Fruit fly (Drosophila melanogaster) whole organism, embryonic: ENCODE results near the gene Tsc1.

Experiments
- B-H1 ChIP-seq: fragments of 200-800 bp; sonication (Bioruptor generic); IDR thresholded peaks from 3 replicates; pipeline ENCODE4 v1.3.6; 2022; ENCODE audit warnings: missing biosample characterization, missing genetic modification characterization
- Bteb2 ChIP-seq: fragments of 200-800 bp; sonication (Bioruptor generic); optimal IDR thresholded peaks from 2 replicates; lab custom pipeline; 2016; ENCODE audit warnings: missing biosample characterization, missing genetic modification characterization
- CG10462 ChIP-seq: fragments of 200-800 bp; sonication (Bioruptor generic); optimal IDR thresholded peaks from 2 replicates; lab custom pipeline; 2016; ENCODE audit warnings: missing biosample characterization, missing genetic modification characterization
- CG10959 ChIP-seq: fragments of 200-800 bp; sonication (Bioruptor generic); IDR thresholded peaks from 2 replicates; pipeline ENCODE4 v1.3.6; 2022; ENCODE audit warnings: missing biosample characterization, missing genetic modification characterization
- CG12219 ChIP-seq: fragments of 200-800 bp; sonication (Bioruptor generic); optimal IDR thresholded peaks from 3 replicates; lab custom pipeline; 2018; ENCODE audit warnings: missing biosample characterization, mild to moderate bottlenecking, missing genetic modification characterization
- CG1233 ChIP-seq: fragments of 200-800 bp; sonication (Bioruptor generic); optimal IDR thresholded peaks from 4 replicates; lab custom pipeline; 2018; ENCODE audit warnings: missing biosample characterization, mild to moderate bottlenecking, missing genetic modification characterization
- CG14667 ChIP-seq: fragments of 200-800 bp; sonication (Bioruptor generic); IDR thresholded peaks from 2 replicates; pipeline ENCODE4 v1.3.6; 2022; ENCODE audit warnings: missing biosample characterization, missing genetic modification characterization
- CG14710 ChIP-seq: fragments of 200-800 bp; sonication (Bioruptor generic); optimal IDR thresholded peaks from 3 replicates; lab custom pipeline; 2019; ENCODE audit warnings: missing biosample characterization, mild to moderate bottlenecking, missing genetic modification characterization, moderate library complexity
- CG1602 ChIP-seq: fragments of 200-800 bp; sonication (Bioruptor generic); optimal IDR thresholded peaks from 3 replicates; lab custom pipeline; 2016; ENCODE audit warnings: missing biosample characterization, missing genetic modification characterization
- CG18476 ChIP-seq: fragments of 200-800 bp; sonication (Bioruptor generic); optimal IDR thresholded peaks from 2 replicates; lab custom pipeline; 2016; ENCODE audit warnings: missing biosample characterization, mild to moderate bottlenecking, missing genetic modification characterization
- CG2202 ChIP-seq: fragments of 200-800 bp; sonication (Bioruptor generic); optimal IDR thresholded peaks from 2 replicates; lab custom pipeline; 2018; ENCODE audit warnings: missing biosample characterization, mild to moderate bottlenecking, missing genetic modification characterization
- CG31365 ChIP-seq: fragments of 200-800 bp; sonication (Bioruptor generic); optimal IDR thresholded peaks from 2 replicates; lab custom pipeline; 2018; ENCODE audit warnings: missing biosample characterization, mild to moderate bottlenecking, missing genetic modification characterization
- CG31388 ChIP-seq: fragments of 200-800 bp; sonication (Bioruptor generic); optimal IDR thresholded peaks from 2 replicates; lab custom pipeline; 2016; ENCODE audit warnings: missing biosample characterization, missing genetic modification characterization
- CG34376 ChIP-seq: fragments of 200-800 bp; sonication (Bioruptor generic); optimal IDR thresholded peaks from 2 replicates; lab custom pipeline; 2018; ENCODE audit warnings: missing biosample characterization, mild to moderate bottlenecking, missing genetic modification characterization
- CG34422 ChIP-seq: fragments of 200-800 bp; sonication (Bioruptor generic); IDR thresholded peaks from 3 replicates; pipeline ENCODE4 v1.3.6; 2022; ENCODE audit warnings: missing biosample characterization, missing genetic modification characterization
- CG3838 ChIP-seq: fragments of 200-800 bp; sonication (Bioruptor generic); optimal IDR thresholded peaks from 3 replicates; lab custom pipeline; 2016; ENCODE audit warnings: missing biosample characterization, missing genetic modification characterization
- CG43689 ChIP-seq: fragments of 200-800 bp; sonication (Bioruptor generic); IDR thresholded peaks from 2 replicates; pipeline ENCODE4 v1.3.6; 2022; ENCODE audit warnings: missing biosample characterization, missing genetic modification characterization
- CG4730 ChIP-seq: fragments of 200-800 bp; sonication (Bioruptor generic); IDR thresholded peaks from 2 replicates; pipeline ENCODE4 v1.3.6; 2022; ENCODE audit warnings: missing biosample characterization, missing genetic modification characterization
- CG5180 ChIP-seq: fragments of 200-800 bp; sonication (Bioruptor generic); optimal IDR thresholded peaks from 3 replicates; lab custom pipeline; 2017; ENCODE audit warnings: missing biosample characterization, missing genetic modification characterization, mild to moderate bottlenecking, moderate library complexity, missing genetic modification reagents
- CG7745 ChIP-seq: fragments of 200-800 bp; sonication (Bioruptor generic); optimal IDR thresholded peaks from 2 replicates; lab custom pipeline; 2018; ENCODE audit warnings: missing biosample characterization, mild to moderate bottlenecking, missing genetic modification characterization, moderate library complexity
- CG7928 ChIP-seq: fragments of 200-800 bp; sonication (Bioruptor generic); optimal IDR thresholded peaks from 2 replicates; lab custom pipeline; 2017; ENCODE audit warnings: missing biosample characterization, mild to moderate bottlenecking, missing genetic modification characterization
- CG8089 ChIP-seq: fragments of 200-800 bp; sonication (Bioruptor generic); optimal IDR thresholded peaks from 3 replicates; lab custom pipeline; 2016; ENCODE audit warnings: missing biosample characterization, missing genetic modification characterization
- CG9215 ChIP-seq: fragments of 200-800 bp; sonication (Bioruptor generic); IDR thresholded peaks from 2 replicates; pipeline ENCODE4 v1.3.6; 2022; ENCODE audit warnings: missing biosample characterization, missing genetic modification characterization
- CG9609 ChIP-seq: fragments of 200-800 bp; sonication (Bioruptor generic); optimal IDR thresholded peaks from 3 replicates; lab custom pipeline; 2016; ENCODE audit warnings: missing biosample characterization, missing genetic modification characterization
- CrebB ChIP-seq: fragments of 200-800 bp; sonication (Bioruptor generic); optimal IDR thresholded peaks from 3 replicates; lab custom pipeline; 2018; ENCODE audit warnings: missing biosample characterization, mild to moderate bottlenecking, missing genetic modification characterization
- Dp ChIP-seq: fragments of 200-800 bp; sonication (Bioruptor generic); optimal IDR thresholded peaks from 2 replicates; lab custom pipeline; 2018; ENCODE audit warnings: missing biosample characterization, mild to moderate bottlenecking, missing genetic modification characterization, moderate library complexity
- Dref ChIP-seq: fragments of 200-800 bp; sonication (Bioruptor generic); IDR thresholded peaks from 2 replicates; pipeline ENCODE4 v1.3.6; 2022; ENCODE audit warnings: missing biosample characterization, missing genetic modification characterization
- E2f1 ChIP-seq: fragments of 200-800 bp; sonication (Bioruptor generic); IDR thresholded peaks from 2 replicates; pipeline ENCODE4 v1.3.6; 2022; ENCODE audit warnings: missing biosample characterization, missing genetic modification characterization
- Lpt ChIP-seq: fragments of >200 bp; optimal IDR thresholded peaks from 2 replicates; lab custom pipeline; 2018; ENCODE audit warnings: missing biosample characterization, missing genetic modification characterization
- Mrtf ChIP-seq: fragments of 200-800 bp; sonication (Bioruptor generic); IDR thresholded peaks from 3 replicates; pipeline ENCODE4 v1.3.6; 2022; ENCODE audit warnings: missing biosample characterization, missing genetic modification characterization
- Oaz ChIP-seq: fragments of 200-800 bp; sonication (Bioruptor generic); IDR thresholded peaks from 2 replicates; pipeline ENCODE4 v1.3.6; 2022; ENCODE audit warnings: missing biosample characterization, missing genetic modification characterization
- Ravus ChIP-seq: fragments of 200-800 bp; sonication (Bioruptor generic); IDR thresholded peaks from 2 replicates; pipeline ENCODE4 v1.3.6; 2022; ENCODE audit warnings: missing biosample characterization, missing genetic modification characterization
- Tbp ChIP-seq: fragments of >200 bp; optimal IDR thresholded peaks from 2 replicates; lab custom pipeline; 2018; ENCODE audit warnings: missing biosample characterization, missing genetic modification characterization
- Usf ChIP-seq: fragments of 200-800 bp; sonication (Bioruptor generic); optimal IDR thresholded peaks from 2 replicates; lab custom pipeline; 2017; ENCODE audit warnings: missing genotype, missing biosample characterization, missing genetic modification characterization
- ac ChIP-seq: fragments of 200-800 bp; sonication (Bioruptor generic); optimal IDR thresholded peaks from 3 replicates; lab custom pipeline; 2017; ENCODE audit warnings: missing biosample characterization, mild to moderate bottlenecking, missing genetic modification characterization
- ase ChIP-seq: fragments of 200-800 bp; sonication (Bioruptor generic); IDR thresholded peaks from 3 replicates; pipeline ENCODE4 v1.3.6; 2022; ENCODE audit warnings: missing biosample characterization, missing genetic modification characterization
- chn ChIP-seq: fragments of 200-800 bp; sonication (Bioruptor generic); optimal IDR thresholded peaks from 2 replicates; lab custom pipeline; 2016; ENCODE audit warnings: missing biosample characterization, missing genetic modification characterization
- en ChIP-seq: fragments of 200-800 bp; sonication (Bioruptor generic); optimal IDR thresholded peaks from 2 replicates; lab custom pipeline; 2016; ENCODE audit warnings: missing biosample characterization, missing genetic modification characterization
- exex ChIP-seq: fragments of 200-800 bp; sonication (Bioruptor generic); optimal IDR thresholded peaks from 4 replicates; lab custom pipeline; 2018; ENCODE audit warnings: missing biosample characterization, mild to moderate bottlenecking, missing genetic modification characterization, moderate library complexity
- gcm2 ChIP-seq: fragments of 200-800 bp; sonication (Bioruptor generic); optimal IDR thresholded peaks from 2 replicates; lab custom pipeline; 2016; ENCODE audit warnings: missing biosample characterization, missing genetic modification characterization
- gro ChIP-seq: fragments of 200-800 bp; sonication (Bioruptor generic); optimal IDR thresholded peaks from 2 replicates; lab custom pipeline; 2016; ENCODE audit warnings: missing biosample characterization, missing genetic modification characterization
- gt ChIP-seq: fragments of 200-800 bp; sonication (Bioruptor generic); IDR thresholded peaks from 2 replicates; pipeline ENCODE4 v1.3.6; 2022; ENCODE audit warnings: missing biosample characterization, missing genetic modification characterization
- nom ChIP-seq: fragments of 200-800 bp; sonication (Bioruptor generic); optimal IDR thresholded peaks from 2 replicates; lab custom pipeline; 2017; ENCODE audit warnings: missing biosample characterization, missing genetic modification characterization, mild to moderate bottlenecking, moderate library complexity, missing genetic modification reagents
- pan ChIP-seq, 4 experiments: fragments of >200 bp in 3 of 4; fragments of 200-800 bp in 1 of 4; sonication (Bioruptor generic) in 1 of 4; optimal IDR thresholded peaks in 3 of 4; IDR thresholded peaks in 1 of 4; 2 replicates each; pipeline versions ENCODE4 v1.3.6 to Lab custom; 2017 to 2022; ENCODE audit warnings: missing biosample characterization in 2 of 4, missing genetic modification characterization in 2 of 4, mixed read lengths in 1 of 4
- run ChIP-seq: fragments of 200-800 bp; sonication (Bioruptor generic); optimal IDR thresholded peaks from 3 replicates; lab custom pipeline; 2018; ENCODE audit warnings: missing biosample characterization, mild to moderate bottlenecking, missing genetic modification characterization
- sens-2 ChIP-seq: fragments of 200-800 bp; sonication (Bioruptor generic); IDR thresholded peaks from 2 replicates; pipeline ENCODE4 v1.3.6; 2022; ENCODE audit warnings: missing biosample characterization, missing genetic modification characterization
- seq ChIP-seq: fragments of 200-800 bp; sonication (Bioruptor generic); IDR thresholded peaks from 2 replicates; pipeline ENCODE4 v1.3.6; 2022; ENCODE audit warnings: missing biosample characterization, missing genetic modification characterization
- sima ChIP-seq: fragments of 200-800 bp; sonication (Bioruptor generic); optimal IDR thresholded peaks from 2 replicates; lab custom pipeline; 2016; ENCODE audit warnings: missing biosample characterization, missing genetic modification characterization
- stwl ChIP-seq: fragments of 200-800 bp; sonication (Bioruptor generic); optimal IDR thresholded peaks from 3 replicates; lab custom pipeline; 2018; ENCODE audit warnings: missing biosample characterization, mild to moderate bottlenecking, missing genetic modification characterization, moderate library complexity
- ttk ChIP-seq: fragments of 200-800 bp; sonication (Bioruptor generic); IDR thresholded peaks from 2 replicates; pipeline ENCODE4 v2.1.2; 2022; ENCODE audit warnings: missing biosample characterization, missing genetic modification characterization
- tx ChIP-seq: fragments of 200-800 bp; sonication (Bioruptor generic); optimal IDR thresholded peaks from 2 replicates; lab custom pipeline; 2016; ENCODE audit warnings: missing biosample characterization, missing genetic modification characterization

The Tsc1 gene

DNA sequence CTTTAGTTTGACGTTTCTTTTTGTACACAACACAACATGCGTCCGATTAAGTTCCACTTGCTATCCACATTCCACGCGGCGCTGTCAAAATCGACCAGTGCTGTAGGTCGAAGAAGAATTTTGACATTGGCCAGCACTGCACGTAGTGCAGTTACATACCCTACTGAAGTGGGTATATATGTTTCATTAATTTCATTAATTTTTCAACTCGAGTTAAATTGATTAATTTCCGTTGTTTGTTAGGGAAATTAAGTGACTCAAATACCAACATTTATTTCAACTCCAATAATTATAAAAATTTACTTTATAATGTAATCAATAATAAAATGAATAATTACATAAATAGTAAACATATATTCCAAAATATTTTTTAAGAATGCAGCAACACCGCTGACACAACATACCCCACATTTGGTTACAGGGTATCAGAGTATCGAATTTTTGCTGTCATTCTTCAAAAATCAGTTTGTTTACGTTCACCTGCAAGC lies 21.2 kb upstream of the Tsc1 start, which contains the start of the genes eIF4EHP and CG18428 (continued):
- TF ChIP-seq chn (GFP tag; lab: Kevin White, UChicago) (peak; percentile 88), CG12219 (GFP tag; lab: Kevin White, UChicago) (peak; percentile 97), CG10959 (no peak; the same call in 1 of the 2 replicates), Dref (0 out of 2 replicates have a peak, but pooled peaks have one; percentile 33), CG2202 (tag; lab: Kevin White, UChicago) (peak; percentile 99), gt (GFP tag; lab: Robert Waterston, UW) (no peak), CG31388 (GFP tag; lab: Kevin White, UChicago) (peak; percentile 95), B-H1 (GFP tag; lab: Robert Waterston, UW) (no peak; the same call in 2 of the 3 replicates), nom (GFP tag; lab: Kevin White, UChicago) (peak; percentile 99), Mrtf (GFP tag; lab: Robert Waterston, UW) (no peak; the same call in 1 of the 3 replicates), CG7928 (GFP tag; lab: Kevin White, UChicago) (peak; percentile 79), pan (optimal IDR thresholded peaks at IDR 0.05; lab: Kevin White, UChicago) (peak in 1 of 2 experiments; percentile 73), pan (GFP tag; optimal IDR thresholded peaks at IDR 0.05 in 1 of 2, IDR thresholded peaks at IDR 0.05 in 1 of 2) (peak in 1 of 2 experiments; percentile 73), CG1602 (GFP tag; lab: Kevin White, UChicago) (peak; percentile 99), Bteb2 (GFP tag; lab: Kevin White, UChicago) (peak; percentile 90), CG1233 (GFP tag; lab: Kevin White, UChicago) (peak; percentile 99), gcm2 (GFP tag; lab: Kevin White, UChicago) (peak; percentile 64), CG7745 (tag; lab: Kevin White, UChicago) (peak; percentile 86), gro (GFP tag; lab: Kevin White, UChicago) (peak; percentile 78), CG43689 (GFP tag; lab: Robert Waterston, UW) (no peak; the same call in none of the 2 replicates), sima (peak; percentile 36), CG14667 (GFP tag; lab: Robert Waterston, UW) (no peak), stwl (tag; lab: Kevin White, UChicago) (peak; percentile 88), E2f1 (GFP tag; lab: Robert Waterston, UW) (no peak), Tbp (GFP tag; lab: Kevin White, UChicago) (no peak), exex (tag; lab: Kevin White, UChicago) (peak; percentile 98), ac (GFP tag; lab: Kevin White, UChicago) (peak; percentile 96), seq (GFP tag; lab: Robert Waterston, UW) (no peak), Oaz (GFP tag; lab: Robert Waterston, UW) (no peak; the same call in none of the 2 replicates), CG9215 (GFP tag; lab: Robert Waterston, UW) (no peak), CG34422 (GFP tag; lab: Robert Waterston, UW) (no peak), Usf (peak; percentile 99), Ravus (GFP tag; lab: Robert Waterston, UW) (no peak; the same call in none of the 2 replicates), CG8089 (peak; percentile 65), CG10462 (GFP tag; lab: Kevin White, UChicago) (peak; percentile 97), ttk (GFP tag; lab: Robert Waterston, UW) (no peak; the same call in 1 of the 2 replicates), tx (GFP tag; lab: Kevin White, UChicago) (peak; percentile 69), CG18476 (peak; percentile 97), Dp (GFP tag; lab: Kevin White, UChicago) (peak; percentile 54), Lpt (no peak), CG34376 (GFP tag; lab: Kevin White, UChicago) (peak; percentile 98), en (peak; percentile 69), CG31365 (tag; lab: Kevin White, UChicago) (peak; percentile 79), CG4730 (GFP tag; lab: Robert Waterston, UW) (no peak), ase (no peak; the same call in 1 of the 3 replicates), sens-2 (GFP tag; lab: Robert Waterston, UW) (peak; percentile 95), CG9609 (peak; percentile 73), CG3838 (GFP tag; lab: Kevin White, UChicago) (peak; percentile 93), run (tag; lab: Kevin White, UChicago) (peak; percentile 98), CG5180 (peak; percentile 91), CrebB (tag; lab: Kevin White, UChicago) (peak; percentile 99), CG14710 (tag; lab: Kevin White, UChicago) (peak; percentile 99)
